Worm (Caenorhabditis elegans): Measurements from ENCODE around the gene vps-32.1.

vps-32.1 gene

ce11 chrII:6588605-6589292 is 759 bp upstream of the vps-32.1 start, which contains the start of gene icd-1 (continued):
- TF ChIP-seq B0019.2 (GFP tag; conservative IDR thresholded peaks at IDR 0.05) (peak; percentile 74; the same call in 1 of the 2 replicates), xnd-1 (tag; optimal IDR thresholded peaks at IDR 0.05) (peak; percentile 64), aptf-3 (GFP tag; IDR thresholded peaks at IDR 0.05) (no peak), hrde-1 (tag; optimal IDR thresholded peaks at IDR 0.05; ENCODE audit: borderline replicate concordance) (peak; percentile 58), zim-3 (tag; optimal IDR thresholded peaks at IDR 0.05) (peak; percentile 44), ztf-3 (GFP tag; optimal IDR thresholded peaks at IDR 0.05) (peak; percentile 30), madf-6 (GFP tag; IDR thresholded peaks at IDR 0.05) (peak; percentile 92), F10E7.11 (tag; optimal IDR thresholded peaks at IDR 0.05) (peak; percentile 16), bed-1 (GFP tag; IDR thresholded peaks at IDR 0.05) (no peak), nhr-179 (tag; optimal IDR thresholded peaks at IDR 0.05) (no peak), C06A6.2 (GFP tag; conservative IDR thresholded peaks at IDR 0.05) (peak; percentile 84), dox-1 (GFP tag; IDR thresholded peaks at IDR 0.05) (peak; percentile 95), F57A8.1 (GFP tag; optimal IDR thresholded peaks at IDR 0.05) (no peak), tlf-1 (GFP tag; optimal IDR thresholded peaks at IDR 0.05) (peak; percentile 94), akir-1 (GFP tag; optimal IDR thresholded peaks at IDR 0.05) (no peak), madf-10 (tag; optimal IDR thresholded peaks at IDR 0.05) (peak; percentile 79), C17E4.6 (GFP tag; IDR thresholded peaks at IDR 0.05) (peak; percentile 57; the same call in 1 of the 2 replicates), let-607 (tag; optimal IDR thresholded peaks at IDR 0.05) (peak; percentile 53 to 80), pbrm-1 (GFP tag; IDR thresholded peaks at IDR 0.05) (peak; percentile 97), nfya-1 (tag; optimal IDR thresholded peaks at IDR 0.05; ENCODE audit: borderline replicate concordance, insufficient read depth) (no peak), F39B2.1 (GFP tag; IDR thresholded peaks at IDR 0.05) (no peak), sdz-38 (tag; optimal IDR thresholded peaks at IDR 0.05) (no peak), ama-1 (optimal IDR thresholded peaks at IDR 0.05) (no peak), ama-1 (GFP tag; optimal IDR thresholded peaks at IDR 0.05) (peak in 1 of 2 experiments; percentile 12), attf-6 (GFP tag; IDR thresholded peaks at IDR 0.05) (peak; percentile 61; the same call in 1 of the 2 replicates), nhr-120 (GFP tag; IDR thresholded peaks at IDR 0.05) (no peak), aptf-2 (GFP tag; conservative IDR thresholded peaks at IDR 0.05) (0 out of 2 replicates have a peak, but pooled peaks have one; percentile 13), F57C9.4 (tag; optimal IDR thresholded peaks at IDR 0.05) (no peak), ceh-27 (GFP tag; optimal IDR thresholded peaks at IDR 0.05) (peak; percentile 85), die-1 (tag; optimal IDR thresholded peaks at IDR 0.05) (no peak), nfya-2 (GFP tag; IDR thresholded peaks at IDR 0.05) (no peak), Y56A3A.18 (GFP tag; IDR thresholded peaks at IDR 0.05) (0 out of 2 replicates have a peak, but pooled peaks have one; percentile 19), snpc-3.4 (tag; optimal IDR thresholded peaks at IDR 0.05) (peak; percentile 96), nhr-90 (tag; optimal IDR thresholded peaks at IDR 0.05) (peak; percentile 20), efl-1 (GFP tag; optimal IDR thresholded peaks at IDR 0.05) (peak; percentile 64), nfyb-1 (GFP tag; IDR thresholded peaks at IDR 0.05) (peak; percentile 94), bed-2 (GFP tag; IDR thresholded peaks at IDR 0.05) (no peak), lir-1 (GFP tag; conservative IDR thresholded peaks at IDR 0.05) (peak; percentile 85), lsl-1 (GFP tag; optimal IDR thresholded peaks at IDR 0.05) (peak; percentile 81), mes-4 (tag; optimal IDR thresholded peaks at IDR 0.05) (no peak), F22D6.2 (tag; optimal IDR thresholded peaks at IDR 0.05) (peak; percentile 48), F33H1.4 (GFP tag; IDR thresholded peaks at IDR 0.05) (peak; percentile 81), B0035.1 (tag; optimal IDR thresholded peaks at IDR 0.05) (no peak), mcd-1 (GFP tag; IDR thresholded peaks at IDR 0.05) (peak; percentile 93), egl-44 (GFP tag; IDR thresholded peaks at IDR 0.05) (0 out of 2 replicates have a peak, but pooled peaks have one; percentile 33), cebp-2 (GFP tag; IDR thresholded peaks at IDR 0.05) (0 out of 2 replicates have a peak, but pooled peaks have one; percentile 55), K11D2.4 (GFP tag; IDR thresholded peaks at IDR 0.05) (peak; percentile 79)

Data from whole organism, young adult.